Worm (Caenorhabditis elegans): Measurements from ENCODE around the gene fat-6.

- TF ChIP-seq him-1 (tag; optimal IDR thresholded peaks at IDR 0.05) (no peak), dao-5 (tag; optimal IDR thresholded peaks at IDR 0.05) (no peak), W03F9.2 (tag; optimal IDR thresholded peaks at IDR 0.05) (no peak)
Measured at ce11 chrIV:11916907-11917306, 1.4 kb upstream of the fat-6 start, which contains the start of gene ZK822.10.
